Worm (Caenorhabditis elegans): ENCODE results near the gene F41C3.8.

DNA sequence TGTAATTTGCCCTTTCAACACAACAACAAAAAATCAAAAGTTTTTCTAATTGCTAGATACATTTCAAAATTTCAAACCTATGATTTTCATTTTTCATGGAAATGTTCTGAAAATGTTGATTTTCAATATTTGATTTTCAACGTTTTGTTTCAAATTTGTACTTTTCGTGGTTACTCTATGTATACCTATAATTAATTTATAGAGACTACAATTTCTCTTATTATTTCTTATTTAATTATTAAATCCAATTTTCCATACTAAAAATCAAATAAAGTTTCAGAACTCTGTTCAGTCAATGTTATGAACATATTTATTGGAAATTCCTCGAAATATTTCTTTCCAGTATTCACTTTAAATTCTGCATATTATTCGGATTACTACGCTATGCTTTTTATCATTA lies 28.9 kb upstream of the F41C3.8 start, which contains the start of gene sre-39:
- TF ChIP-seq ceh-24 (tag; optimal IDR thresholded peaks at IDR 0.05) (no peak), nhr-11 (tag; optimal IDR thresholded peaks at IDR 0.05) (no peak), K02D7.2 (tag; optimal IDR thresholded peaks at IDR 0.05) (no peak), gmeb-2 (tag; optimal IDR thresholded peaks at IDR 0.05) (no peak)

Measured in whole organism, late embryonic.